Fruit fly (Drosophila melanogaster) whole organism, embryonic: ENCODE results near the gene Prp3.

Source experiments
- B-H2 ChIP-seq: fragments of 200-800 bp; sonication (Bioruptor generic); optimal IDR thresholded peaks from 2 replicates; lab custom pipeline; 2018; ENCODE audit warnings: missing biosample characterization, mild to moderate bottlenecking, missing genetic modification characterization
- CG11504 ChIP-seq: fragments of 200-800 bp; sonication (Bioruptor generic); optimal IDR thresholded peaks from 3 replicates; lab custom pipeline; 2019; ENCODE audit warnings: missing biosample characterization, mild to moderate bottlenecking, missing genetic modification characterization, moderate library complexity
- CG12299 ChIP-seq: fragments of 200-800 bp; sonication (Bioruptor generic); optimal IDR thresholded peaks from 2 replicates; lab custom pipeline; 2018; ENCODE audit warnings: missing biosample characterization, mild to moderate bottlenecking, missing genetic modification characterization
- CG12659 ChIP-seq: fragments of 200-800 bp; sonication (Bioruptor generic); optimal IDR thresholded peaks from 3 replicates; lab custom pipeline; 2017; ENCODE audit warnings: mild to moderate bottlenecking, missing biosample characterization, missing genetic modification reagents, missing genetic modification characterization
- CG13123 ChIP-seq: fragments of 200-800 bp; sonication (Bioruptor generic); optimal IDR thresholded peaks from 2 replicates; lab custom pipeline; 2016; ENCODE audit warnings: missing biosample characterization, missing genetic modification characterization
- CG15269 ChIP-seq: fragments of 200-800 bp; sonication (Bioruptor generic); optimal IDR thresholded peaks from 2 replicates; lab custom pipeline; 2018; ENCODE audit warnings: missing biosample characterization, mild to moderate bottlenecking, missing genetic modification characterization, moderate library complexity
- CG1647 ChIP-seq: fragments of 200-800 bp; sonication (Bioruptor generic); optimal IDR thresholded peaks from 3 replicates; lab custom pipeline; 2016; ENCODE audit warnings: missing biosample characterization, missing genetic modification characterization
- CG17359 ChIP-seq: fragments of 200-800 bp; sonication (Bioruptor generic); optimal IDR thresholded peaks from 3 replicates; lab custom pipeline; 2018; ENCODE audit warnings: missing biosample characterization, mild to moderate bottlenecking, missing genetic modification characterization, moderate library complexity
- CG17385 ChIP-seq: fragments of 200-800 bp; sonication (Bioruptor generic); optimal IDR thresholded peaks from 3 replicates; lab custom pipeline; 2018; ENCODE audit warnings: missing biosample characterization, mild to moderate bottlenecking, missing genetic modification characterization
- CG17612 ChIP-seq: fragments of 200-800 bp; sonication (Bioruptor generic); IDR thresholded peaks from 2 replicates; pipeline ENCODE4 v1.3.6; 2022; ENCODE audit warnings: missing biosample characterization, missing genetic modification characterization
- CG18599 ChIP-seq: fragments of 200-800 bp; sonication (Bioruptor generic); optimal IDR thresholded peaks from 3 replicates; lab custom pipeline; 2017; ENCODE audit warnings: missing biosample characterization, missing genetic modification characterization, mild to moderate bottlenecking, moderate library complexity, missing genetic modification reagents
- CG2120 ChIP-seq: fragments of 200-800 bp; sonication (Bioruptor generic); optimal IDR thresholded peaks from 3 replicates; lab custom pipeline; 2016; ENCODE audit warnings: missing biosample characterization, missing genetic modification characterization
- CG2678 ChIP-seq: fragments of 200-800 bp; sonication (Bioruptor generic); optimal IDR thresholded peaks from 3 replicates; lab custom pipeline; 2019; ENCODE audit warnings: missing biosample characterization, mild to moderate bottlenecking, missing genetic modification characterization, moderate library complexity
- CG30431 ChIP-seq: fragments of 200-800 bp; sonication (Bioruptor generic); optimal IDR thresholded peaks from 2 replicates; lab custom pipeline; 2017; ENCODE audit warnings: missing biosample characterization, missing genetic modification characterization
- CG34376 ChIP-seq: fragments of 200-800 bp; sonication (Bioruptor generic); optimal IDR thresholded peaks from 2 replicates; lab custom pipeline; 2018; ENCODE audit warnings: missing biosample characterization, mild to moderate bottlenecking, missing genetic modification characterization
- CG4282 ChIP-seq: fragments of 200-800 bp; sonication (Bioruptor generic); optimal IDR thresholded peaks from 2 replicates; lab custom pipeline; 2016; ENCODE audit warnings: missing biosample characterization, missing genetic modification characterization
- CG6854 ChIP-seq: fragments of 200-800 bp; sonication (Bioruptor generic); optimal IDR thresholded peaks from 3 replicates; lab custom pipeline; 2017; ENCODE audit warnings: missing biosample characterization, mild to moderate bottlenecking, missing genetic modification characterization
- CG7745 ChIP-seq: fragments of 200-800 bp; sonication (Bioruptor generic); optimal IDR thresholded peaks from 2 replicates; lab custom pipeline; 2018; ENCODE audit warnings: missing biosample characterization, mild to moderate bottlenecking, missing genetic modification characterization, moderate library complexity
- CG7839 ChIP-seq: fragments of 200-800 bp; sonication (Bioruptor generic); optimal IDR thresholded peaks from 3 replicates; lab custom pipeline; 2018; ENCODE audit warnings: missing biosample characterization, mild to moderate bottlenecking, missing genetic modification characterization, moderate library complexity
- CG8388 ChIP-seq: fragments of 200-800 bp; sonication (Bioruptor generic); optimal IDR thresholded peaks from 2 replicates; lab custom pipeline; 2019; ENCODE audit warnings: missing biosample characterization, mild to moderate bottlenecking, missing genetic modification characterization, moderate library complexity
- CG9817 ChIP-seq: fragments of 200-800 bp; sonication (Bioruptor generic); optimal IDR thresholded peaks from 2 replicates; lab custom pipeline; 2018; ENCODE audit warnings: missing biosample characterization, mild to moderate bottlenecking, missing genetic modification characterization, moderate library complexity
- CTCF ChIP-seq: fragments of 200-800 bp; sonication (Bioruptor generic); optimal IDR thresholded peaks from 2 replicates; lab custom pipeline; 2017; ENCODE audit warnings: missing biosample characterization, mild to moderate bottlenecking, missing genetic modification characterization, moderate library complexity
- CrebB ChIP-seq: fragments of 200-800 bp; sonication (Bioruptor generic); optimal IDR thresholded peaks from 3 replicates; lab custom pipeline; 2018; ENCODE audit warnings: missing biosample characterization, mild to moderate bottlenecking, missing genetic modification characterization
- Dip2 ChIP-seq: fragments of 200-800 bp; sonication (Bioruptor generic); IDR thresholded peaks from 2 replicates; pipeline ENCODE4 v1.3.6; 2022; ENCODE audit warnings: missing biosample characterization, missing genetic modification characterization
- Doc3 ChIP-seq: fragments of 200-800 bp; sonication (Bioruptor generic); IDR thresholded peaks from 3 replicates; pipeline ENCODE4 v1.3.6; 2022; ENCODE audit warnings: missing biosample characterization, missing genetic modification characterization; ENCODE audit not compliant: partially characterized antibody
- Ets65A ChIP-seq: fragments of 200-800 bp; sonication (Bioruptor generic); peaks from one replicate; lab custom pipeline; 2016; ENCODE audit warnings: missing biosample characterization, missing genetic modification characterization
- Fer1 ChIP-seq: fragments of 200-800 bp; sonication (Bioruptor generic); optimal IDR thresholded peaks from 2 replicates; lab custom pipeline; 2017; ENCODE audit warnings: missing biosample characterization, mild to moderate bottlenecking, missing genetic modification characterization
- Hr51 ChIP-seq, 2 experiments: fragments of 200-800 bp; sonication (Bioruptor generic); optimal IDR thresholded peaks; 2 replicates in 1 of 2; 3 replicates in 1 of 2; lab custom pipeline; 2016 to 2018; ENCODE audit warnings: missing biosample characterization in 2 of 2, missing genetic modification characterization in 2 of 2, mild to moderate bottlenecking in 1 of 2, moderate library complexity in 1 of 2
- Med ChIP-seq: fragments of 200-800 bp; sonication (Bioruptor generic); peaks from one replicate; lab custom pipeline; 2016; ENCODE audit warnings: missing biosample characterization, missing genetic modification characterization, mild to moderate bottlenecking, inconsistent platforms, moderate library complexity
- Meics ChIP-seq: fragments of 200-800 bp; sonication (Bioruptor generic); optimal IDR thresholded peaks from 2 replicates; lab custom pipeline; 2017; ENCODE audit warnings: missing biosample characterization, mild to moderate bottlenecking, missing genetic modification characterization
- Nf-YA ChIP-seq: fragments of 200-800 bp; sonication (Bioruptor generic); IDR thresholded peaks from 2 replicates; pipeline ENCODE4 v1.3.6; 2022; ENCODE audit warnings: missing biosample characterization, missing genetic modification characterization
- NfI ChIP-seq: fragments of 200-800 bp; sonication (Bioruptor generic); optimal IDR thresholded peaks from 3 replicates; lab custom pipeline; 2018; ENCODE audit warnings: missing biosample characterization, mild to moderate bottlenecking, missing genetic modification characterization, moderate library complexity
- Oaz ChIP-seq: fragments of 200-800 bp; sonication (Bioruptor generic); IDR thresholded peaks from 2 replicates; pipeline ENCODE4 v1.3.6; 2022; ENCODE audit warnings: missing biosample characterization, missing genetic modification characterization
- PHDP ChIP-seq: fragments of 200-800 bp; sonication (Bioruptor generic); optimal IDR thresholded peaks from 3 replicates; lab custom pipeline; 2018; ENCODE audit warnings: missing biosample characterization, mild to moderate bottlenecking, missing genetic modification characterization, moderate library complexity
- Six4 ChIP-seq: fragments of 200-800 bp; sonication (Bioruptor generic); optimal IDR thresholded peaks from 2 replicates; lab custom pipeline; 2016; ENCODE audit warnings: missing biosample characterization, missing genetic modification characterization
- dmrt11E ChIP-seq: fragments of 200-800 bp; sonication (Bioruptor generic); optimal IDR thresholded peaks from 3 replicates; lab custom pipeline; 2018; ENCODE audit warnings: missing biosample characterization, mild to moderate bottlenecking, missing genetic modification characterization, moderate library complexity
- exex ChIP-seq: fragments of 200-800 bp; sonication (Bioruptor generic); optimal IDR thresholded peaks from 4 replicates; lab custom pipeline; 2018; ENCODE audit warnings: missing biosample characterization, mild to moderate bottlenecking, missing genetic modification characterization, moderate library complexity
- gem ChIP-seq: fragments of 200-800 bp; sonication (Bioruptor generic); optimal IDR thresholded peaks from 2 replicates; lab custom pipeline; 2019; ENCODE audit warnings: missing biosample characterization, mild to moderate bottlenecking, missing genetic modification characterization, moderate library complexity
- hth ChIP-seq: fragments of >200 bp; optimal IDR thresholded peaks from 2 replicates; lab custom pipeline; 2017; ENCODE audit warnings: inconsistent platforms
- lilli ChIP-seq: fragments of 200-800 bp; sonication (Bioruptor generic); optimal IDR thresholded peaks from 3 replicates; lab custom pipeline; 2016; ENCODE audit warnings: missing biosample characterization, missing genetic modification characterization
- nau ChIP-seq: fragments of 200-800 bp; sonication (Bioruptor generic); optimal IDR thresholded peaks from 3 replicates; lab custom pipeline; 2017; ENCODE audit warnings: missing biosample characterization, mild to moderate bottlenecking, missing genetic modification characterization, missing genetic modification reagents
- odd ChIP-seq: fragments of 200-800 bp; sonication (Bioruptor generic); optimal IDR thresholded peaks from 2 replicates; lab custom pipeline; 2017; ENCODE audit warnings: missing biosample characterization, mild to moderate bottlenecking, missing genetic modification characterization
- pita ChIP-seq: fragments of 200-800 bp; sonication (Bioruptor generic); optimal IDR thresholded peaks from 2 replicates; lab custom pipeline; 2017; ENCODE audit warnings: missing biosample characterization, mild to moderate bottlenecking, missing genetic modification characterization
- row ChIP-seq: fragments of 200-800 bp; sonication (Bioruptor generic); IDR thresholded peaks from 3 replicates; pipeline ENCODE4 v1.3.6; 2022; ENCODE audit warnings: missing biosample characterization, missing genetic modification characterization
- sc ChIP-seq, 3 experiments: fragments of >200 bp in 2 of 3; fragments of 200-800 bp in 1 of 3; sonication (Bioruptor generic) in 1 of 3; optimal IDR thresholded peaks; 2 replicates in 2 of 3; 3 replicates in 1 of 3; lab custom pipeline; 2017; ENCODE audit warnings: mild to moderate bottlenecking in 1 of 3, missing biosample characterization in 1 of 3, missing genetic modification characterization in 1 of 3, missing genetic modification reagents in 1 of 3
- schlank ChIP-seq: fragments of 200-800 bp; sonication (Bioruptor generic); optimal IDR thresholded peaks from 2 replicates; lab custom pipeline; 2018; ENCODE audit warnings: missing biosample characterization, mild to moderate bottlenecking, missing genetic modification characterization
- so ChIP-seq: fragments of 200-800 bp; sonication (Bioruptor generic); IDR thresholded peaks from 3 replicates; pipeline ENCODE4 v1.3.6; 2022; ENCODE audit warnings: missing biosample characterization, missing genetic modification characterization
- sug ChIP-seq: fragments of 200-800 bp; optimal IDR thresholded peaks from 2 replicates; lab custom pipeline; 2019; ENCODE audit warnings: missing biosample characterization, mild to moderate bottlenecking, missing genetic modification characterization, moderate library complexity
- twi ChIP-seq: fragments of 200-800 bp; optimal IDR thresholded peaks from 2 replicates; lab custom pipeline; 2019; ENCODE audit warnings: missing biosample characterization, mild to moderate bottlenecking, missing genetic modification characterization, moderate library complexity
- usp ChIP-seq: fragments of >200 bp; optimal IDR thresholded peaks from 2 replicates; lab custom pipeline; 2017; ENCODE audit warnings: missing biosample characterization, missing genetic modification characterization
- zen ChIP-seq: fragments of 200-800 bp; sonication (Bioruptor generic); optimal IDR thresholded peaks from 3 replicates; lab custom pipeline; 2018; ENCODE audit warnings: missing biosample characterization, mild to moderate bottlenecking, missing genetic modification characterization, moderate library complexity

The Prp3 gene

DNA sequence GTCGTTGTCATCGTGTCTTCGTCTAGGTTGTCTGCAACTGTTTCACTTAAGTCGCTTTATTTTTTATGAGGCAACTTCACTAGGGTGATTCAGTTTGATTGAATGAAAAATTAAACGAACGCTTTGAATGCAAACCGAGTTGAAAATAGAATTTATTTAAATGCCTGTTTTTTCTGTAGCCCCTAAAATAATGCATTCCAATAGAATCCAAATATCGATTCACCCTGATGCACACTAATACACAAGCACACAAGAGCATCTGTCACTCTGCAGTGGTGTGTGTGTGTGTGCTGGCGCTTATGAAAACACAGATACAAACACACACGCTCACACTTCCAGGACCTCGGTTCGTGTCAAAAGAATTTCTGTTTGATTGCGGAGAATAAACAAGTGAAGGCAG is 51.7 kb downstream of the Prp3 start (continued):
- TF ChIP-seq Ets65A (GFP tag; lab: Kevin White, UChicago) (peak; percentile 90), CG9817 (peak; percentile 35), CG13123 (GFP tag; lab: Kevin White, UChicago) (no peak), CG15269 (tag; lab: Kevin White, UChicago) (peak; percentile 38), B-H2 (GFP tag; lab: Kevin White, UChicago) (peak; percentile 63), pita (GFP tag; lab: Kevin White, UChicago) (no peak), Med (GFP tag; lab: Kevin White, UChicago) (peak; percentile 84), twi (tag; lab: Kevin White, UChicago) (no peak), Hr51 (GFP tag; optimal IDR thresholded peaks at IDR 0.05; lab: Kevin White, UChicago) (peak in 1 of 2 experiments; percentile 52), CG17612 (GFP tag; lab: Robert Waterston, UW) (no peak), Oaz (GFP tag; lab: Robert Waterston, UW) (peak; percentile 16; the same call in 1 of the 2 replicates), Doc3 (GFP tag; lab: Robert Waterston, UW) (no peak), sug (tag; lab: Kevin White, UChicago) (peak; percentile 17), CG34376 (GFP tag; lab: Kevin White, UChicago) (peak; percentile 28), CG7745 (tag; lab: Kevin White, UChicago) (no peak), CG12659 (GFP tag; lab: Kevin White, UChicago) (peak; percentile 18), CG30431 (GFP tag; lab: Kevin White, UChicago) (no peak), exex (no peak), Six4 (GFP tag; lab: Kevin White, UChicago) (no peak), CG2120 (GFP tag; lab: Kevin White, UChicago) (peak; percentile 43), row (GFP tag; lab: Robert Waterston, UW) (peak; percentile 50), lilli (peak; percentile 2), CG7839 (tag; lab: Kevin White, UChicago) (peak; percentile 16), hth (lab: Kevin White, UChicago) (no peak), Fer1 (peak; percentile 49), schlank (tag; lab: Kevin White, UChicago) (peak; percentile 20), Nf-YA (GFP tag; lab: Robert Waterston, UW) (no peak), Dip2 (GFP tag; lab: Robert Waterston, UW) (no peak), CrebB (tag; lab: Kevin White, UChicago) (peak; percentile 22), nau (GFP tag; lab: Kevin White, UChicago) (no peak), NfI (GFP tag; lab: Kevin White, UChicago) (peak; percentile 50), CG18599 (GFP tag; lab: Kevin White, UChicago) (peak; percentile 73), CG12299 (peak; percentile 8), gem (tag; lab: Kevin White, UChicago) (peak; percentile 40), CG11504 (tag; lab: Kevin White, UChicago) (peak; percentile 50), CG8388 (no peak), CG1647 (GFP tag; lab: Kevin White, UChicago) (no peak), dmrt11E (tag; lab: Kevin White, UChicago) (no peak), CG6854 (peak; percentile 45), CG17385 (GFP tag; lab: Kevin White, UChicago) (peak; percentile 21), CTCF (no peak), so (0 out of 3 replicates have a peak, but pooled peaks have one; percentile 9), usp (GFP tag; lab: Kevin White, UChicago) (no peak), odd (GFP tag; lab: Kevin White, UChicago) (peak; percentile 5), zen (no peak), sc (optimal IDR thresholded peaks at IDR 0.05; lab: Kevin White, UChicago) (no peak), sc (GFP tag; optimal IDR thresholded peaks at IDR 0.05; lab: Kevin White, UChicago) (no peak), Meics (GFP tag; lab: Kevin White, UChicago) (peak; percentile 36), CG17359 (tag; lab: Kevin White, UChicago) (peak; percentile 33), CG4282 (GFP tag; lab: Kevin White, UChicago) (no peak), PHDP (tag; lab: Kevin White, UChicago) (peak; percentile 39), CG2678 (tag; lab: Kevin White, UChicago) (peak; percentile 57)
